Worm (Caenorhabditis elegans): ENCODE measurements around the gene nhr-7.
"Not testable (repeated sequence)": the region's sequence is repeated elsewhere in the genome, so short reads cannot be mapped to it uniquely, and the experiment has no call there.

Gene nhr-7

ce11 chrIV:11259485-11259972, 11.6 kb downstream of the nhr-7 start, which contains the start of gene gtl-1:
TSS of gene gtl-1 (minus strand) at chrIV:11259535.
- TF ChIP-seq pha-4 (tag; optimal IDR thresholded peaks at IDR 0.05) (no peak), unc-39 (tag; optimal IDR thresholded peaks at IDR 0.05) (no peak), elt-3 (tag; optimal IDR thresholded peaks at IDR 0.05) (no peak), mep-1 (tag; optimal IDR thresholded peaks at IDR 0.05) (no peak), ztf-11 (tag; optimal IDR thresholded peaks at IDR 0.05) (no peak), mab-5 (tag; optimal IDR thresholded peaks at IDR 0.05) (no peak), hlh-1 (tag; optimal IDR thresholded peaks at IDR 0.05) (no peak), snpc-4 (tag; optimal IDR thresholded peaks at IDR 0.05) (no peak), lin-32 (GFP tag; optimal IDR thresholded peaks at IDR 0.05) (no peak), mls-2 (tag; optimal IDR thresholded peaks at IDR 0.05) (no peak), nhr-76 (tag; optimal IDR thresholded peaks at IDR 0.05) (no peak), blmp-1 (tag; optimal IDR thresholded peaks at IDR 0.05) (no peak), nhr-12 (tag; optimal IDR thresholded peaks at IDR 0.05) (no peak), ceh-83 (GFP tag; optimal IDR thresholded peaks at IDR 0.05) (no peak), lsy-2 (tag; optimal IDR thresholded peaks at IDR 0.05) (no peak), zip-8 (tag; optimal IDR thresholded peaks at IDR 0.05) (no peak), unc-120 (tag; optimal IDR thresholded peaks at IDR 0.05; ENCODE audit: poor library complexity, severe bottlenecking) (no peak), cnd-1 (tag; optimal IDR thresholded peaks at IDR 0.05) (no peak), ceh-43 (GFP tag; optimal IDR thresholded peaks at IDR 0.05) (no peak), elt-1 (tag; optimal IDR thresholded peaks at IDR 0.05; ENCODE audit: borderline replicate concordance, insufficient read depth) (no peak)

- TF ChIP-seq hlh-1 (tag; optimal IDR thresholded peaks at IDR 0.05) (no peak), mab-5 (tag; optimal IDR thresholded peaks at IDR 0.05) (no peak), bed-3 (GFP tag; optimal IDR thresholded peaks at IDR 0.05) (no peak), sem-2 (GFP tag; optimal IDR thresholded peaks at IDR 0.05) (no peak), sptf-1 (tag; optimal IDR thresholded peaks at IDR 0.05) (no peak), ces-1 (GFP tag; optimal IDR thresholded peaks at IDR 0.05) (no peak), nhr-237 (tag; optimal IDR thresholded peaks at IDR 0.05) (no peak), ceh-43 (GFP tag; optimal IDR thresholded peaks at IDR 0.05) (no peak), ham-2 (GFP tag; optimal IDR thresholded peaks at IDR 0.05) (no peak), cnd-1 (tag; optimal IDR thresholded peaks at IDR 0.05) (no peak), unc-62 (GFP tag; optimal IDR thresholded peaks at IDR 0.05) (no peak), lin-32 (GFP tag; optimal IDR thresholded peaks at IDR 0.05) (no peak), elt-1 (tag; optimal IDR thresholded peaks at IDR 0.05; ENCODE audit: borderline replicate concordance, insufficient read depth) (no peak), nhr-12 (tag; optimal IDR thresholded peaks at IDR 0.05) (no peak), nhr-2 (tag; optimal IDR thresholded peaks at IDR 0.05) (no peak)
These were observed 13.7 kb downstream of the nhr-7 start for ce11 chrIV:11257476-11257875.

ce11 chrIV:11253689-11254088, 17.5 kb downstream of the nhr-7 start, which contains the start of gene C05C12.1:
TSS of gene C05C12.1 (plus strand) at chrIV:11253989.
- not testable (repeated sequence) for TF ChIP-seq elt-1 (tag; optimal IDR thresholded peaks at IDR 0.05; ENCODE audit: borderline replicate concordance, insufficient read depth); pha-4 (tag; optimal IDR thresholded peaks at IDR 0.05); nhr-28 (tag; optimal IDR thresholded peaks at IDR 0.05)

- TF ChIP-seq hlh-1 (tag; optimal IDR thresholded peaks at IDR 0.05) (no peak), mep-1 (tag; optimal IDR thresholded peaks at IDR 0.05) (no peak), ceh-39 (tag; optimal IDR thresholded peaks at IDR 0.05) (no peak), lsy-2 (tag; optimal IDR thresholded peaks at IDR 0.05) (no peak), drap-1 (GFP tag; optimal IDR thresholded peaks at IDR 0.05) (no peak), unc-39 (tag; optimal IDR thresholded peaks at IDR 0.05) (no peak), mls-2 (tag; optimal IDR thresholded peaks at IDR 0.05) (no peak), sem-2 (GFP tag; optimal IDR thresholded peaks at IDR 0.05) (no peak), unc-62 (GFP tag; optimal IDR thresholded peaks at IDR 0.05) (no peak), mab-5 (tag; optimal IDR thresholded peaks at IDR 0.05) (no peak), elt-3 (tag; optimal IDR thresholded peaks at IDR 0.05) (no peak), sptf-1 (tag; optimal IDR thresholded peaks at IDR 0.05) (no peak), unc-120 (tag; optimal IDR thresholded peaks at IDR 0.05; ENCODE audit: poor library complexity, severe bottlenecking) (no peak), ceh-43 (GFP tag; optimal IDR thresholded peaks at IDR 0.05) (no peak), pha-4 (tag; optimal IDR thresholded peaks at IDR 0.05) (no peak), snpc-4 (tag; optimal IDR thresholded peaks at IDR 0.05) (no peak), bed-3 (GFP tag; optimal IDR thresholded peaks at IDR 0.05) (no peak), ztf-11 (tag; optimal IDR thresholded peaks at IDR 0.05) (no peak), blmp-1 (tag; optimal IDR thresholded peaks at IDR 0.05) (no peak), lin-32 (GFP tag; optimal IDR thresholded peaks at IDR 0.05) (no peak)
These were observed 23.0 kb downstream of the nhr-7 start, which contains the start of gene C05C12.4 for ce11 chrIV:11248031-11248631. TSS of gene C05C12.4 (minus strand) at chrIV:11248081.

Measured in whole organism, mixed stage, embryonic.